Fruit fly (Drosophila melanogaster) whole organism, prepupa: ENCODE data around the gene CG10147.

Experiments used
- CG6163 ChIP-seq: fragments of 200-800 bp; sonication (Bioruptor generic); IDR thresholded peaks from 3 replicates; pipeline ENCODE4 v1.3.6; 2022; ENCODE audit warnings: missing biosample characterization, missing genetic modification characterization
- CG8319 ChIP-seq: fragments of 200-800 bp; sonication (Bioruptor generic); optimal IDR thresholded peaks from 3 replicates; lab custom pipeline; 2016; ENCODE audit warnings: missing biosample characterization, missing genetic modification characterization
- CG9139 ChIP-seq: fragments of 200-800 bp; sonication (Bioruptor generic); optimal IDR thresholded peaks from 3 replicates; lab custom pipeline; 2017; ENCODE audit warnings: missing biosample characterization, mild to moderate bottlenecking, missing genetic modification characterization
- Eip75B ChIP-seq: fragments of 200-800 bp; sonication (Bioruptor generic); optimal IDR thresholded peaks from 3 replicates; lab custom pipeline; 2016; ENCODE audit warnings: missing biosample characterization, missing genetic modification characterization
- Lpt ChIP-seq: fragments of 200-800 bp; sonication (Bioruptor generic); optimal IDR thresholded peaks from 3 replicates; lab custom pipeline; 2016; ENCODE audit warnings: missing biosample characterization, missing genetic modification characterization
- dsx ChIP-seq: fragments of 200-800 bp; optimal IDR thresholded peaks from 3 replicates; lab custom pipeline; 2019; ENCODE audit warnings: missing biosample characterization, mild to moderate bottlenecking, missing genetic modification characterization, moderate library complexity; ENCODE audit not compliant: poor library complexity, severe bottlenecking
- salr ChIP-seq, 2 experiments: fragments of 200-800 bp; sonication (Bioruptor generic); optimal IDR thresholded peaks; 3 replicates each; lab custom pipeline; 2016 to 2018; ENCODE audit warnings: missing biosample characterization in 2 of 2, missing genetic modification characterization in 2 of 2, mild to moderate bottlenecking in 1 of 2

DNA sequence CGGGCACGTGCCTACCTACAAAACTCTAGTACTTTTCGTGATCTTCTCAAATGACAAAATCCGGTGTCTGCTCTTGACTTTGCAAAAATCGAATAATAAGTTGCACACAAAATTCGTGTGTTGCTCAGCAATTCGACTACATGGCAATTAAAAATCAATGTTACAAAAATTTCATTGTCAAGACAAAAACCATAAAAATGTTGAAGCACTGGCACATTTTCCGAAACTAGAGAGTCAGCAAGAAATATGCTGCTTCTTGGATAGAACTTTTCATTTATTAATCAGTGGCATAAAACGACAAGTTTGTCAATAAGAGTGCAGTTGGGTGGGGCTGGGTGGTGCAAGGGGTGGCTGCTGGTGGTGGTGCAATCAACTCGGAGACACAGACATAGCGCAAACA is 51.0 kb downstream of the CG10147 start:
- TF ChIP-seq CG6163 (GFP tag; lab: Robert Waterston, UW) (no peak), Eip75B (GFP tag; lab: Kevin White, UChicago) (no peak), CG8319 (GFP tag; lab: Kevin White, UChicago) (no peak), CG9139 (GFP tag; lab: Kevin White, UChicago) (no peak), salr (GFP tag; optimal IDR thresholded peaks at IDR 0.05; lab: Kevin White, UChicago) (no peak), Lpt (GFP tag; lab: Kevin White, UChicago) (no peak), dsx (GFP tag; lab: Kevin White, UChicago) (no peak)
